Fruit fly (Drosophila melanogaster) whole organism, prepupa: ENCODE measurements around the gene ewg.

Experiments used
- Blimp-1 ChIP-seq: fragments of 200-800 bp; sonication (Bioruptor generic); optimal IDR thresholded peaks from 3 replicates; lab custom pipeline; 2017; ENCODE audit warnings: missing biosample characterization, missing genetic modification characterization, mild to moderate bottlenecking, moderate library complexity, missing genetic modification reagents
- CG10669 ChIP-seq: fragments of 200-800 bp; sonication (Bioruptor generic); optimal IDR thresholded peaks from 3 replicates; lab custom pipeline; 2018; ENCODE audit warnings: missing biosample characterization, mild to moderate bottlenecking, missing genetic modification characterization, moderate library complexity
- CG11762 ChIP-seq: fragments of 200-800 bp; sonication (Bioruptor generic); optimal IDR thresholded peaks from 3 replicates; lab custom pipeline; 2016; ENCODE audit warnings: missing biosample characterization, missing genetic modification characterization; ENCODE audit not compliant: insufficient read depth
- CG11902 ChIP-seq: fragments of 200-800 bp; sonication (Bioruptor generic); optimal IDR thresholded peaks from 3 replicates; lab custom pipeline; 2016; ENCODE audit warnings: missing biosample characterization, missing genetic modification characterization
- CG15336 ChIP-seq: fragments of 200-800 bp; sonication (Bioruptor generic); IDR thresholded peaks from 2 replicates; pipeline ENCODE4 v1.3.6; 2022; ENCODE audit warnings: missing biosample characterization, missing genetic modification characterization
- CG1621 ChIP-seq: fragments of 200-800 bp; sonication (Bioruptor generic); optimal IDR thresholded peaks from 3 replicates; lab custom pipeline; 2018; ENCODE audit warnings: missing biosample characterization, mild to moderate bottlenecking, missing genetic modification characterization
- CG16779 ChIP-seq: fragments of 200-800 bp; sonication (Bioruptor generic); optimal IDR thresholded peaks from 3 replicates; lab custom pipeline; 2017; ENCODE audit warnings: missing biosample characterization, mild to moderate bottlenecking, missing genetic modification characterization
- CG3032 ChIP-seq: fragments of 200-800 bp; optimal IDR thresholded peaks from 2 replicates; lab custom pipeline; 2019; ENCODE audit warnings: missing biosample characterization, mild to moderate bottlenecking, missing genetic modification characterization, moderate library complexity
- CG31627 ChIP-seq: fragments of 200-800 bp; sonication (Bioruptor generic); optimal IDR thresholded peaks from 3 replicates; lab custom pipeline; 2016; ENCODE audit warnings: missing biosample characterization, missing genetic modification characterization
- CG32006 ChIP-seq: fragments of 200-800 bp; sonication (Bioruptor generic); optimal IDR thresholded peaks from 3 replicates; lab custom pipeline; 2017; ENCODE audit warnings: missing biosample characterization, mild to moderate bottlenecking, missing genetic modification characterization
- CG34406 ChIP-seq: fragments of 200-800 bp; sonication (Bioruptor generic); optimal IDR thresholded peaks from 3 replicates; lab custom pipeline; 2016; ENCODE audit warnings: missing biosample characterization, missing genetic modification characterization
- CG3919 ChIP-seq: fragments of 200-800 bp; sonication (Bioruptor generic); optimal IDR thresholded peaks from 3 replicates; lab custom pipeline; 2016; ENCODE audit warnings: missing biosample characterization, missing genetic modification characterization
- CG6163 ChIP-seq: fragments of 200-800 bp; sonication (Bioruptor generic); IDR thresholded peaks from 3 replicates; pipeline ENCODE4 v1.3.6; 2022; ENCODE audit warnings: missing biosample characterization, missing genetic modification characterization
- CG6276 ChIP-seq: fragments of 200-800 bp; sonication (Bioruptor generic); optimal IDR thresholded peaks from 2 replicates; lab custom pipeline; 2017; ENCODE audit warnings: missing biosample characterization, mild to moderate bottlenecking, missing genetic modification characterization
- CG6792 ChIP-seq: fragments of 200-800 bp; sonication (Bioruptor generic); optimal IDR thresholded peaks from 3 replicates; lab custom pipeline; 2016; ENCODE audit warnings: missing biosample characterization, missing genetic modification characterization
- CG6808 ChIP-seq: fragments of 200-800 bp; sonication (Bioruptor generic); optimal IDR thresholded peaks from 3 replicates; lab custom pipeline; 2017; ENCODE audit warnings: missing biosample characterization, missing genetic modification characterization, mild to moderate bottlenecking, moderate library complexity, missing genetic modification reagents
- CG7368 ChIP-seq: fragments of 200-800 bp; sonication (Bioruptor generic); optimal IDR thresholded peaks from 3 replicates; lab custom pipeline; 2016; ENCODE audit warnings: missing biosample characterization, missing genetic modification characterization
- CG8119 ChIP-seq: fragments of 200-800 bp; sonication (Bioruptor generic); IDR thresholded peaks from 3 replicates; pipeline ENCODE4 v1.3.6; 2022; ENCODE audit warnings: missing biosample characterization, missing genetic modification characterization
- CG8319 ChIP-seq: fragments of 200-800 bp; sonication (Bioruptor generic); optimal IDR thresholded peaks from 3 replicates; lab custom pipeline; 2016; ENCODE audit warnings: missing biosample characterization, missing genetic modification characterization
- CG8632 ChIP-seq: fragments of 200-800 bp; sonication (Bioruptor generic); optimal IDR thresholded peaks from 3 replicates; lab custom pipeline; 2016; ENCODE audit warnings: missing biosample characterization, missing genetic modification characterization
- Eip75B ChIP-seq: fragments of 200-800 bp; sonication (Bioruptor generic); optimal IDR thresholded peaks from 3 replicates; lab custom pipeline; 2016; ENCODE audit warnings: missing biosample characterization, missing genetic modification characterization
- Eip78C ChIP-seq: fragments of 200-800 bp; sonication (Bioruptor generic); peaks from one replicate; lab custom pipeline; 2016; ENCODE audit warnings: missing biosample characterization, missing genetic modification characterization
- Eip93F ChIP-seq: fragments of 200-800 bp; sonication (Bioruptor generic); optimal IDR thresholded peaks from 2 replicates; lab custom pipeline; 2016; ENCODE audit warnings: missing biosample characterization, mild to moderate bottlenecking, missing genetic modification characterization
- Ets21C ChIP-seq: fragments of 200-800 bp; sonication (Bioruptor generic); optimal IDR thresholded peaks from 3 replicates; lab custom pipeline; 2016; ENCODE audit warnings: missing biosample characterization, missing genetic modification characterization
- Ets96B ChIP-seq: fragments of 200-800 bp; optimal IDR thresholded peaks from 2 replicates; lab custom pipeline; 2019; ENCODE audit warnings: missing biosample characterization, mild to moderate bottlenecking, missing genetic modification characterization, moderate library complexity
- Hr38 ChIP-seq: sonication (Bioruptor generic); optimal IDR thresholded peaks from 2 replicates; lab custom pipeline; 2016; ENCODE audit warnings: missing biosample characterization, missing genetic modification characterization
- Hr39 ChIP-seq: fragments of 200-800 bp; sonication (Bioruptor generic); optimal IDR thresholded peaks from 2 replicates; lab custom pipeline; 2016; ENCODE audit warnings: missing biosample characterization, missing genetic modification characterization
- Hr4 ChIP-seq: fragments of 200-800 bp; sonication (Bioruptor generic); optimal IDR thresholded peaks from 3 replicates; lab custom pipeline; 2016; ENCODE audit warnings: missing biosample characterization, missing genetic modification characterization
- Met ChIP-seq: fragments of 200-800 bp; sonication (Bioruptor generic); optimal IDR thresholded peaks from 3 replicates; lab custom pipeline; 2016; ENCODE audit warnings: missing biosample characterization, missing genetic modification characterization
- Smox ChIP-seq: fragments of 200-800 bp; sonication (Bioruptor generic); optimal IDR thresholded peaks from 3 replicates; lab custom pipeline; 2016; ENCODE audit warnings: missing biosample characterization, missing genetic modification characterization
- Sox14 ChIP-seq: fragments of 200-800 bp; sonication (Bioruptor generic); optimal IDR thresholded peaks from 3 replicates; lab custom pipeline; 2016; ENCODE audit warnings: missing biosample characterization, missing genetic modification characterization
- Sox15 ChIP-seq: fragments of 200-800 bp; sonication (Bioruptor generic); optimal IDR thresholded peaks from 3 replicates; lab custom pipeline; 2016; ENCODE audit warnings: missing biosample characterization, missing genetic modification characterization
- achi ChIP-seq: fragments of 200-800 bp; sonication (Bioruptor generic); optimal IDR thresholded peaks from 3 replicates; lab custom pipeline; 2016; ENCODE audit warnings: missing biosample characterization, missing genetic modification characterization
- acj6 ChIP-seq: fragments of 200-800 bp; sonication (Bioruptor generic); optimal IDR thresholded peaks from 3 replicates; lab custom pipeline; 2016; ENCODE audit warnings: missing biosample characterization, missing genetic modification characterization
- cyc ChIP-seq: fragments of 200-800 bp; sonication (Bioruptor generic); optimal IDR thresholded peaks from 3 replicates; lab custom pipeline; 2016; ENCODE audit warnings: missing biosample characterization, missing genetic modification characterization
- dac ChIP-seq: fragments of 200-800 bp; sonication (Bioruptor generic); optimal IDR thresholded peaks from 2 replicates; lab custom pipeline; 2017; ENCODE audit warnings: missing biosample characterization, mild to moderate bottlenecking, missing genetic modification characterization
- dsx ChIP-seq: fragments of 200-800 bp; optimal IDR thresholded peaks from 3 replicates; lab custom pipeline; 2019; ENCODE audit warnings: missing biosample characterization, mild to moderate bottlenecking, missing genetic modification characterization, moderate library complexity; ENCODE audit not compliant: poor library complexity, severe bottlenecking
- esn ChIP-seq: fragments of 200-800 bp; sonication (Bioruptor generic); optimal IDR thresholded peaks from 2 replicates; lab custom pipeline; 2016; ENCODE audit warnings: missing biosample characterization, mild to moderate bottlenecking, missing genetic modification characterization, moderate library complexity
- fd85E ChIP-seq: fragments of 200-800 bp; sonication (Bioruptor generic); optimal IDR thresholded peaks from 3 replicates; lab custom pipeline; 2016; ENCODE audit warnings: missing biosample characterization, missing genetic modification characterization
- fkh ChIP-seq: fragments of 200-800 bp; sonication (Bioruptor generic); optimal IDR thresholded peaks from 3 replicates; lab custom pipeline; 2017; ENCODE audit warnings: missing biosample characterization, mild to moderate bottlenecking, missing genetic modification characterization, moderate library complexity
- lz ChIP-seq: fragments of 200-800 bp; sonication (Bioruptor generic); optimal IDR thresholded peaks from 3 replicates; lab custom pipeline; 2016; ENCODE audit warnings: missing biosample characterization, missing genetic modification characterization
- net ChIP-seq: fragments of 200-800 bp; sonication (Bioruptor generic); optimal IDR thresholded peaks from 3 replicates; lab custom pipeline; 2016; ENCODE audit warnings: missing biosample characterization, missing genetic modification characterization
- pdm3 ChIP-seq: fragments of 200-800 bp; sonication (Bioruptor generic); optimal IDR thresholded peaks from 3 replicates; lab custom pipeline; 2016; ENCODE audit warnings: missing biosample characterization, missing genetic modification characterization
- salr ChIP-seq, 2 experiments: fragments of 200-800 bp; sonication (Bioruptor generic); optimal IDR thresholded peaks; 3 replicates each; lab custom pipeline; 2016 to 2018; ENCODE audit warnings: missing biosample characterization in 2 of 2, missing genetic modification characterization in 2 of 2, mild to moderate bottlenecking in 1 of 2
- spab ChIP-seq: fragments of 200-800 bp; sonication (Bioruptor generic); optimal IDR thresholded peaks from 2 replicates; lab custom pipeline; 2017; ENCODE audit warnings: missing biosample characterization, mild to moderate bottlenecking, missing genetic modification characterization, missing genetic modification reagents
- ss ChIP-seq, 2 experiments: fragments of 200-800 bp; sonication (Bioruptor generic); optimal IDR thresholded peaks; 2 replicates in 1 of 2; 3 replicates in 1 of 2; lab custom pipeline; 2017 to 2018; ENCODE audit warnings: mild to moderate bottlenecking in 2 of 2, missing biosample characterization in 2 of 2, missing genetic modification characterization in 2 of 2, moderate library complexity in 1 of 2
- topi ChIP-seq: fragments of 200-800 bp; sonication (Bioruptor generic); optimal IDR thresholded peaks from 3 replicates; lab custom pipeline; 2016; ENCODE audit warnings: missing biosample characterization, missing genetic modification characterization
- vri ChIP-seq: fragments of 200-800 bp; sonication (Bioruptor generic); optimal IDR thresholded peaks from 3 replicates; lab custom pipeline; 2016; ENCODE audit warnings: missing biosample characterization, mild to moderate bottlenecking, missing genetic modification characterization

ewg gene

dm6 chrX:265692-266091 is 13.8 kb downstream of the ewg start:
- TF ChIP-seq Ets21C (GFP tag; lab: Kevin White, UChicago) (no peak), Eip78C (GFP tag; lab: Kevin White, UChicago) (peak; percentile 39), Blimp-1 (GFP tag; lab: Kevin White, UChicago) (no peak), cyc (GFP tag; lab: Kevin White, UChicago) (no peak)

DNA sequence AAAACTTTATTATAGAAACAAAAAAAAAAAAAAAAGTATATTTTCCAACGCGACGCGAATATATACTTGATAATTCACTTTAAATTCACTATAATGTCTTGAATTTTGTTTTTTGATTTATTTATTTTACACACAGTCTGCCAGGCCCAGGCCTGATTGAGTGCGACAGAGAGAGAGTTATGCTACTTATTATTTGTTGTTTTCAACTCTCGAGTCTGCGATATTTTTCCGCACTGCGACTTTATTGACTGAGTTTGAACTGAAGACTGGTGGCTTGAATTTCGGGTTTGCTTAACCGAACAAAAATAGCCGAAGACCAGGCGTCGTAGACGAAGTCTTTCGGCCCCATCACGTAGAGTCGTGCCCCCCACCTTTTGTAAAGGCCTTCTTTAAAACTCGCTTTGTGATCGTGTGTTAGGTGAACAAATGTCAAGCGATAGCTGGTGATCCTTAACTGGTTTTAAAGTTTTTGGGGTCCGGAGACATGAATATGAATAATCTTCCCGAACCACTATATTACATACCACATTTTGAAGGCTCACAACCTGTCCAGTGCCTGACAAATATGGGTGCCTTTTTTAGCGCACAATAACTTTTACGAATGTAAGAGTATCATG is 15.7 kb downstream of the ewg start, which contains the start of gene CG13377:
CG13377 (minus strand) TSS at position 272 of the 617 bp plus-strand sequence.
- TF ChIP-seq Eip93F (no peak), CG1621 (tag; lab: Kevin White, UChicago) (no peak), CG11902 (GFP tag; lab: Kevin White, UChicago) (no peak), net (peak; percentile 23), CG16779 (tag; lab: Kevin White, UChicago) (no peak), Hr4 (GFP tag; lab: Kevin White, UChicago) (peak; percentile 32), topi (GFP tag; lab: Kevin White, UChicago) (peak; percentile 52), Sox14 (GFP tag; lab: Kevin White, UChicago) (peak; percentile 20), Smox (peak; percentile 37), Hr38 (GFP tag; lab: Kevin White, UChicago) (no peak), Blimp-1 (GFP tag; lab: Kevin White, UChicago) (no peak), pdm3 (GFP tag; lab: Kevin White, UChicago) (peak; percentile 33), CG32006 (GFP tag; lab: Kevin White, UChicago) (peak; percentile 21), CG6163 (GFP tag; lab: Robert Waterston, UW) (peak; percentile 44; the same call in 2 of the 3 replicates), esn (GFP tag; lab: Kevin White, UChicago) (peak; percentile 58), CG8632 (GFP tag; lab: Kevin White, UChicago) (peak; percentile 12), Ets21C (GFP tag; lab: Kevin White, UChicago) (no peak), dsx (GFP tag; lab: Kevin White, UChicago) (peak; percentile 11), Met (GFP tag; lab: Kevin White, UChicago) (peak; percentile 58), CG10669 (GFP tag; lab: Kevin White, UChicago) (no peak), acj6 (GFP tag; lab: Kevin White, UChicago) (peak; percentile 13), CG6808 (GFP tag; lab: Kevin White, UChicago) (peak; percentile 19), achi (GFP tag; lab: Kevin White, UChicago) (peak; percentile 51), CG6276 (GFP tag; lab: Kevin White, UChicago) (no peak), CG31627 (GFP tag; lab: Kevin White, UChicago) (peak; percentile 23), vri (peak; percentile 47), ss (GFP tag; optimal IDR thresholded peaks at IDR 0.05; lab: Kevin White, UChicago) (peak in 1 of 2 experiments; percentile 17), Sox15 (no peak), cyc (GFP tag; lab: Kevin White, UChicago) (peak; percentile 29), salr (GFP tag; optimal IDR thresholded peaks at IDR 0.05; lab: Kevin White, UChicago) (no peak), CG8119 (GFP tag; lab: Robert Waterston, UW) (peak; percentile 64; the same call in 2 of the 3 replicates), fd85E (peak; percentile 26), CG6792 (GFP tag; lab: Kevin White, UChicago) (no peak), CG3032 (tag; lab: Kevin White, UChicago) (peak; percentile 25), dac (no peak), CG3919 (GFP tag; lab: Kevin White, UChicago) (peak; percentile 20), Hr39 (GFP tag; lab: Kevin White, UChicago) (peak; percentile 12), Ets96B (tag; lab: Kevin White, UChicago) (peak; percentile 24), Eip78C (GFP tag; lab: Kevin White, UChicago) (peak; percentile 85), CG8319 (no peak), Eip75B (peak; percentile 27), spab (GFP tag; lab: Kevin White, UChicago) (no peak), fkh (no peak), lz (peak; percentile 45), CG34406 (no peak), CG15336 (GFP tag; lab: Robert Waterston, UW) (peak; percentile 37), CG11762 (GFP tag; lab: Kevin White, UChicago) (no peak), CG7368 (GFP tag; lab: Kevin White, UChicago) (no peak)
